Fruit fly (Drosophila melanogaster) whole organism, embryonic: ENCODE results near the gene CG7810.
A peak's percentile ranks its signal among the peaks of the same experiment; 100 is the strongest.

Experiments used
- Awh ChIP-seq: fragments of 200-800 bp; sonication (Bioruptor generic); IDR thresholded peaks from 2 replicates; pipeline ENCODE4, ENCODE4 v1.3.6; 2022; ENCODE audit warnings: missing biosample characterization, missing genetic modification characterization
- Bdp1 ChIP-seq: fragments of 200-800 bp; sonication (Bioruptor generic); optimal IDR thresholded peaks from 3 replicates; lab custom pipeline; 2016; ENCODE audit warnings: missing biosample characterization, missing genetic modification characterization
- CG12236 ChIP-seq: fragments of 200-800 bp; sonication (Bioruptor generic); optimal IDR thresholded peaks from 2 replicates; lab custom pipeline; 2016; ENCODE audit warnings: missing biosample characterization, missing genetic modification characterization
- CG13123 ChIP-seq: fragments of 200-800 bp; sonication (Bioruptor generic); optimal IDR thresholded peaks from 2 replicates; lab custom pipeline; 2016; ENCODE audit warnings: missing biosample characterization, missing genetic modification characterization
- CG14014 ChIP-seq: fragments of 200-800 bp; sonication (Bioruptor generic); IDR thresholded peaks from 2 replicates; pipeline ENCODE4 v1.3.6; 2022; ENCODE audit warnings: missing biosample characterization, missing genetic modification characterization
- CG15011 ChIP-seq: fragments of 200-800 bp; sonication (Bioruptor generic); optimal IDR thresholded peaks from 3 replicates; lab custom pipeline; 2018; ENCODE audit warnings: missing biosample characterization, mild to moderate bottlenecking, missing genetic modification characterization
- CG15269 ChIP-seq: fragments of 200-800 bp; sonication (Bioruptor generic); optimal IDR thresholded peaks from 2 replicates; lab custom pipeline; 2018; ENCODE audit warnings: missing biosample characterization, mild to moderate bottlenecking, missing genetic modification characterization, moderate library complexity
- CG15696 ChIP-seq: fragments of 200-800 bp; sonication (Bioruptor generic); optimal IDR thresholded peaks from 2 replicates; lab custom pipeline; 2019; ENCODE audit warnings: missing biosample characterization, mild to moderate bottlenecking, missing genetic modification characterization, moderate library complexity
- CG17912 ChIP-seq: fragments of 200-800 bp; sonication (Bioruptor generic); optimal IDR thresholded peaks from 2 replicates; lab custom pipeline; 2018; ENCODE audit warnings: missing biosample characterization, mild to moderate bottlenecking, missing genetic modification characterization
- CG2875 ChIP-seq: fragments of 200-800 bp; sonication (Bioruptor generic); optimal IDR thresholded peaks from 2 replicates; lab custom pipeline; 2017; ENCODE audit warnings: missing biosample characterization, mild to moderate bottlenecking, missing genetic modification characterization, missing genetic modification reagents
- CG34376 ChIP-seq: fragments of 200-800 bp; sonication (Bioruptor generic); optimal IDR thresholded peaks from 2 replicates; lab custom pipeline; 2018; ENCODE audit warnings: missing biosample characterization, mild to moderate bottlenecking, missing genetic modification characterization
- CG3838 ChIP-seq: fragments of 200-800 bp; sonication (Bioruptor generic); optimal IDR thresholded peaks from 3 replicates; lab custom pipeline; 2016; ENCODE audit warnings: missing biosample characterization, missing genetic modification characterization
- CG6683 ChIP-seq: fragments of 200-800 bp; sonication (Bioruptor generic); optimal IDR thresholded peaks from 2 replicates; lab custom pipeline; 2017; ENCODE audit warnings: missing biosample characterization, mild to moderate bottlenecking, missing genetic modification characterization, missing genetic modification reagents
- CG6791 ChIP-seq: fragments of 200-800 bp; sonication (Bioruptor generic); IDR thresholded peaks from 3 replicates; pipeline ENCODE4 v1.3.6; 2022; ENCODE audit warnings: missing biosample characterization, missing genetic modification characterization; ENCODE audit not compliant: partially characterized antibody
- CG7357 ChIP-seq: fragments of 200-800 bp; sonication (Bioruptor generic); IDR thresholded peaks from 3 replicates; pipeline ENCODE4 v1.3.6; 2022; ENCODE audit warnings: missing biosample characterization, missing genetic modification characterization
- CG7745 ChIP-seq: fragments of 200-800 bp; sonication (Bioruptor generic); optimal IDR thresholded peaks from 2 replicates; lab custom pipeline; 2018; ENCODE audit warnings: missing biosample characterization, mild to moderate bottlenecking, missing genetic modification characterization, moderate library complexity
- CG7928 ChIP-seq: fragments of 200-800 bp; sonication (Bioruptor generic); optimal IDR thresholded peaks from 2 replicates; lab custom pipeline; 2017; ENCODE audit warnings: missing biosample characterization, mild to moderate bottlenecking, missing genetic modification characterization
- CG8478 ChIP-seq: fragments of >200 bp; optimal IDR thresholded peaks from 2 replicates; lab custom pipeline; 2018
- CG8944 ChIP-seq: fragments of 200-800 bp; sonication (Bioruptor generic); optimal IDR thresholded peaks from 3 replicates; lab custom pipeline; 2016; ENCODE audit warnings: missing biosample characterization, missing genetic modification characterization
- CG9797 ChIP-seq: fragments of 200-800 bp; sonication (Bioruptor generic); optimal IDR thresholded peaks from 3 replicates; lab custom pipeline; 2018; ENCODE audit warnings: missing biosample characterization, mild to moderate bottlenecking, missing genetic modification characterization
- HLH3B ChIP-seq: fragments of 200-800 bp; sonication (Bioruptor generic); IDR thresholded peaks from 2 replicates; pipeline ENCODE4 v1.3.6; 2022; ENCODE audit warnings: missing biosample characterization, missing genetic modification characterization
- Hey ChIP-seq: fragments of 200-800 bp; sonication (Bioruptor generic); optimal IDR thresholded peaks from 3 replicates; lab custom pipeline; 2018; ENCODE audit warnings: missing biosample characterization, mild to moderate bottlenecking, missing genetic modification characterization
- HmgD ChIP-seq: fragments of 200-800 bp; sonication (Bioruptor generic); optimal IDR thresholded peaks from 3 replicates; lab custom pipeline; 2016; ENCODE audit warnings: missing biosample characterization, missing genetic modification characterization
- Med ChIP-seq: fragments of 200-800 bp; sonication (Bioruptor generic); peaks from one replicate; lab custom pipeline; 2016; ENCODE audit warnings: missing biosample characterization, missing genetic modification characterization, mild to moderate bottlenecking, inconsistent platforms, moderate library complexity
- Pdp1 ChIP-seq, 2 experiments: fragments of 200-800 bp; sonication (Bioruptor generic); optimal IDR thresholded peaks; 3 replicates each; lab custom pipeline; 2016; ENCODE audit warnings: missing biosample characterization in 2 of 2, missing genetic modification characterization in 2 of 2, mild to moderate bottlenecking in 1 of 2, moderate library complexity in 1 of 2
- Rfx ChIP-seq: fragments of 200-800 bp; sonication (Bioruptor generic); IDR thresholded peaks from 2 replicates; pipeline ENCODE4 v1.3.6; 2022; ENCODE audit warnings: missing biosample characterization, missing genetic modification characterization
- Sox100B ChIP-seq: fragments of 200-800 bp; sonication (Bioruptor generic); optimal IDR thresholded peaks from 3 replicates; lab custom pipeline; 2018; ENCODE audit warnings: missing biosample characterization, mild to moderate bottlenecking, missing genetic modification characterization
- al ChIP-seq: fragments of 200-800 bp; sonication (Bioruptor generic); IDR thresholded peaks from 2 replicates; pipeline ENCODE4 v1.3.6; 2022; ENCODE audit warnings: missing biosample characterization, missing genetic modification characterization
- chinmo ChIP-seq: fragments of 200-800 bp; sonication (Bioruptor generic); IDR thresholded peaks from 4 replicates; pipeline ENCODE4 v1.3.6; 2022; ENCODE audit warnings: missing biosample characterization, missing genetic modification characterization; ENCODE audit not compliant: partially characterized antibody
- crol ChIP-seq: fragments of 200-800 bp; sonication (Bioruptor generic); IDR thresholded peaks from 2 replicates; pipeline ENCODE4 v1.3.6; 2022; ENCODE audit warnings: missing biosample characterization, missing genetic modification characterization
- dimm ChIP-seq: fragments of 200-800 bp; sonication (Bioruptor generic); IDR thresholded peaks from 2 replicates; pipeline ENCODE4 v1.3.6; 2022; ENCODE audit warnings: missing biosample characterization, missing genetic modification characterization
- disco-r ChIP-seq: fragments of 200-800 bp; sonication (Bioruptor generic); optimal IDR thresholded peaks from 2 replicates; lab custom pipeline; 2016; ENCODE audit warnings: missing biosample characterization, missing genetic modification characterization
- eyg ChIP-seq: fragments of 200-800 bp; sonication (Bioruptor generic); optimal IDR thresholded peaks from 3 replicates; lab custom pipeline; 2016; ENCODE audit warnings: missing biosample characterization, missing genetic modification characterization
- ftz-f1 ChIP-seq: fragments of 200-800 bp; sonication (Bioruptor generic); optimal IDR thresholded peaks from 2 replicates; lab custom pipeline; 2016; ENCODE audit warnings: missing biosample characterization, missing genetic modification characterization
- gce ChIP-seq: fragments of 200-800 bp; sonication (Bioruptor generic); IDR thresholded peaks from 3 replicates; pipeline ENCODE4 v1.3.6; 2022; ENCODE audit warnings: missing biosample characterization, missing genetic modification characterization
- gsb-n ChIP-seq: fragments of 200-800 bp; sonication (Bioruptor generic); optimal IDR thresholded peaks from 3 replicates; lab custom pipeline; 2018; ENCODE audit warnings: missing biosample characterization, mild to moderate bottlenecking, missing genetic modification characterization
- kay ChIP-seq: fragments of 200-800 bp; sonication (Bioruptor generic); optimal IDR thresholded peaks from 2 replicates; lab custom pipeline; 2016; ENCODE audit warnings: missing biosample characterization, missing genetic modification characterization
- klu ChIP-seq: fragments of 200-800 bp; sonication (Bioruptor generic); IDR thresholded peaks from 2 replicates; pipeline ENCODE4 v1.3.6; 2022; ENCODE audit warnings: missing biosample characterization, missing genetic modification characterization
- kni ChIP-seq: fragments of 200-800 bp; sonication (Bioruptor generic); optimal IDR thresholded peaks from 3 replicates; lab custom pipeline; 2017; ENCODE audit warnings: mild to moderate bottlenecking, missing biosample characterization, missing genetic modification reagents, missing genetic modification characterization
- oc ChIP-seq: fragments of 200-800 bp; sonication (Bioruptor generic); optimal IDR thresholded peaks from 2 replicates; lab custom pipeline; 2018; ENCODE audit warnings: missing biosample characterization, mild to moderate bottlenecking, missing genetic modification characterization, moderate library complexity
- pum ChIP-seq: fragments of 200-800 bp; sonication (Bioruptor generic); optimal IDR thresholded peaks from 2 replicates; lab custom pipeline; 2016; ENCODE audit warnings: missing biosample characterization, missing genetic modification characterization
- repo ChIP-seq: fragments of 200-800 bp; sonication (Bioruptor generic); optimal IDR thresholded peaks from 2 replicates; lab custom pipeline; 2016; ENCODE audit warnings: missing biosample characterization, missing genetic modification characterization
- ro ChIP-seq: fragments of 200-800 bp; sonication (Bioruptor generic); IDR thresholded peaks from 2 replicates; pipeline ENCODE4 v1.3.6; 2022; ENCODE audit warnings: missing biosample characterization, missing genetic modification characterization
- seq ChIP-seq: fragments of 200-800 bp; sonication (Bioruptor generic); IDR thresholded peaks from 2 replicates; pipeline ENCODE4 v1.3.6; 2022; ENCODE audit warnings: missing biosample characterization, missing genetic modification characterization
- slou ChIP-seq: fragments of 200-800 bp; sonication (Bioruptor generic); optimal IDR thresholded peaks from 3 replicates; lab custom pipeline; 2016; ENCODE audit warnings: missing biosample characterization, missing genetic modification characterization
- tio ChIP-seq: fragments of 200-800 bp; sonication (Bioruptor generic); optimal IDR thresholded peaks from 2 replicates; lab custom pipeline; 2017; ENCODE audit warnings: missing biosample characterization, missing genetic modification characterization, inconsistent platforms
- toy ChIP-seq: fragments of 200-800 bp; sonication (Bioruptor generic); IDR thresholded peaks from 2 replicates; pipeline ENCODE4 v1.3.6; 2022; ENCODE audit warnings: missing biosample characterization, missing genetic modification characterization
- twi ChIP-seq: fragments of 200-800 bp; optimal IDR thresholded peaks from 2 replicates; lab custom pipeline; 2019; ENCODE audit warnings: missing biosample characterization, mild to moderate bottlenecking, missing genetic modification characterization, moderate library complexity

Gene CG7810

DNA sequence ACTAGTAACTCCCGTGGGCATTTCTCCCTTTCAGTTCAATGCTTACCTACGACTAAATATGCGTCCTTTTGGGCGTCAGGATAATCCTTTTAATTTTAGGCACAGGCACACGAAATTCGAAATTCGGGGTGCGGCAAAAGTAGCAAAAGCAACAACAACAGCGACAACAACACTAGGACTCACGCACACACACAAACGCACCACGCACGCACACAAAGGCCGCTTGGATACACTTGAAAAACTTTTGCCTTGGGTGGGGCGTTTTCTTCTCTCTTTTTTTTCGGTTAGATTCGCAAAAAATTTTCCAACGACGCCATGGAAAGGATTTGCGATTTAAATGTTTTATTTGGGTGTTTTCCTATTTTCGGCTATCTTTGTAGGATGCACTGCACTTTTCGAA lies 14.6 kb downstream of the CG7810 start (continued):
- no peak; the same call in 1 of the 2 replicates for TF ChIP-seq seq (GFP tag; lab: Robert Waterston, UW)
- peak; percentile 14 for TF ChIP-seq CG7745 (tag; lab: Kevin White, UChicago)
- TF ChIP-seq CG6791: 0 out of 3 replicates have a peak, but pooled peaks have one; percentile 13

dm6 chr2L:8294043-8294442 lies 17.0 kb downstream of the CG7810 start:
- TF ChIP-seq chinmo (GFP tag; lab: Robert Waterston, UW): 0 out of 4 replicates have a peak, but pooled peaks have one; percentile 56
- no peak for TF ChIP-seq gce (GFP tag; lab: Robert Waterston, UW)
- no peak for TF ChIP-seq disco-r (GFP tag; lab: Kevin White, UChicago)
- TF ChIP-seq Sox100B (GFP tag; lab: Kevin White, UChicago): no peak
- no peak for TF ChIP-seq al (GFP tag; lab: Robert Waterston, UW)
- no peak for TF ChIP-seq slou (GFP tag; lab: Kevin White, UChicago)
- no peak for TF ChIP-seq tio (GFP tag; lab: Kevin White, UChicago)
- TF ChIP-seq CG15269: peak; percentile 15
- TF ChIP-seq Med (GFP tag; lab: Kevin White, UChicago): peak; percentile 49
- TF ChIP-seq CG3838 (GFP tag; lab: Kevin White, UChicago): no peak
- TF ChIP-seq dimm: no peak
- no peak for TF ChIP-seq klu (GFP tag; lab: Robert Waterston, UW)
- no peak for TF ChIP-seq eyg
- TF ChIP-seq CG7928 (GFP tag; lab: Kevin White, UChicago): no peak
- TF ChIP-seq CG17912: no peak
- peak; percentile 36; the same call in 1 of the 2 replicates for TF ChIP-seq crol (GFP tag; lab: Robert Waterston, UW)
- peak; percentile 84 for TF ChIP-seq oc

DNA sequence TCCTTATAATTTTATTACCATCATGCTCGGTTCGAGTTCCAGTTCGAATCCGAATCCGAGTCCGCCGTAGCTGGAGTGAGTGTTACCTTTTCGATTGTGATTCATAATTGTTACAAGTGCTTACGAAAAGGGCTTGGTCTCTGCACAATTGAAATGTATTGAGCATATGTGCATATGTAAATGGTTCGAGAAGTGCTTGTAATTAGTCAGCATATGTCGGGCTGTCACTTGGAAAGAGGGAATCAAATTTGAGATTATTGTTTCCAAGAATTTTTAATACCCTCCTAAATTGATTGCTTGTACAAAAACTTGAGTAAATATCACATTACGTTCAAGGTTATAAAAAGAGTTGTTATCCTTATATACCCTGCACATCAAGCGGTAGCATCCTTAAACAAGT lies 17.5 kb downstream of the CG7810 start:
- TF ChIP-seq Awh (GFP tag; lab: Robert Waterston, UW) (no peak), CG8944 (GFP tag; lab: Kevin White, UChicago) (no peak), Hey (no peak), kni (GFP tag; lab: Kevin White, UChicago) (peak; percentile 11), CG7357 (GFP tag; lab: Robert Waterston, UW) (no peak), CG15696 (no peak), Rfx (GFP tag; lab: Robert Waterston, UW) (no peak), Pdp1 (GFP tag; optimal IDR thresholded peaks at IDR 0.05; lab: Kevin White, UChicago) (peak in 1 of 2 experiments; percentile 57), ftz-f1 (GFP tag; lab: Kevin White, UChicago) (no peak), CG15011 (GFP tag; lab: Kevin White, UChicago) (no peak), ro (no peak), CG12236 (GFP tag; lab: Kevin White, UChicago) (no peak), twi (peak; percentile 41), toy (GFP tag; lab: Robert Waterston, UW) (no peak)
- TF ChIP-seq, all 482 proteins: peak for 3

dm6 chr2L:8292159-8292887 lies 18.7 kb downstream of the CG7810 start:
- TF ChIP-seq repo: peak; percentile 77
- peak; percentile 81 for TF ChIP-seq Bdp1 (GFP tag; lab: Kevin White, UChicago)
- TF ChIP-seq pum (GFP tag; lab: Kevin White, UChicago): peak; percentile 92
- peak; percentile 98 for TF ChIP-seq CG14014
- TF ChIP-seq CG8478: no peak
- TF ChIP-seq CG13123: peak; percentile 91
- peak; percentile 96 for TF ChIP-seq CG34376 (GFP tag; lab: Kevin White, UChicago)
- TF ChIP-seq CG2875: peak; percentile 94
- peak; percentile 38 for TF ChIP-seq CG9797 (GFP tag; lab: Kevin White, UChicago)
- TF ChIP-seq gsb-n (tag; lab: Kevin White, UChicago): peak; percentile 98
- peak; percentile 91 for TF ChIP-seq CG6683 (GFP tag; lab: Kevin White, UChicago)
- TF ChIP-seq HLH3B: peak; percentile 97
- peak; percentile 96 for TF ChIP-seq kay (GFP tag; lab: Kevin White, UChicago)
- peak; percentile 75 for TF ChIP-seq HmgD (GFP tag; lab: Kevin White, UChicago)
